Worm (Caenorhabditis elegans) whole organism, L4 larva: Measurements from ENCODE around the gene vha-13.

Experiments used
- D1046.2 ChIP-seq: fragments of 200-800 bp; sonication (Bioruptor generic); IDR thresholded peaks from 2 replicates; pipeline ENCODE4 v1.3.6; 2022; ENCODE audit warnings: missing genetic modification characterization, missing compliant biosample characterization
- F37D6.2 ChIP-seq: sonication (generic microtip); optimal IDR thresholded peaks from 2 replicates; lab custom pipeline; 2016; ENCODE audit warnings: mild to moderate bottlenecking, missing genetic modification characterization, missing compliant biosample characterization
- F44E2.7 ChIP-seq: fragments of 200-800 bp; sonication (Bioruptor generic); IDR thresholded peaks from 2 replicates; pipeline ENCODE4 v2.1.2; 2022; ENCODE audit warnings: missing genetic modification characterization, missing compliant biosample characterization
- Y5F2A.4 ChIP-seq: fragments of 200-800 bp; sonication (Bioruptor generic); optimal IDR thresholded peaks from 2 replicates; lab custom pipeline; 2018; ENCODE audit warnings: mild to moderate bottlenecking, missing genetic modification characterization, missing compliant biosample characterization
- Y75B8A.6 ChIP-seq: fragments of 200-800 bp; sonication (Bioruptor generic); IDR thresholded peaks from 2 replicates; pipeline ENCODE4 v1.3.6; 2022; ENCODE audit warnings: missing genetic modification reagents, missing genetic modification characterization, missing compliant biosample characterization
- aha-1 ChIP-seq: fragments of 150-350 bp; peaks from one replicate; lab custom pipeline; 2014; ENCODE audit warnings: missing biosample characterization, missing genetic modification characterization
- ama-1 ChIP-seq: fragments of 150-350 bp; optimal IDR thresholded peaks from 2 replicates; lab custom pipeline; 2014; ENCODE audit warnings: inconsistent platforms, mixed read lengths
- ceh-28 ChIP-seq: fragments of 150-350 bp; optimal IDR thresholded peaks from 2 replicates; lab custom pipeline; 2014; ENCODE audit warnings: missing biosample characterization, missing genetic modification reagents, missing genetic modification characterization
- ceh-32 ChIP-seq: sonication (generic microtip); optimal IDR thresholded peaks from 2 replicates; lab custom pipeline; 2016; ENCODE audit warnings: mild to moderate bottlenecking, missing genetic modification characterization, missing compliant biosample characterization; ENCODE audit not compliant: poor library complexity
- cey-2 ChIP-seq: sonication (generic microtip); optimal IDR thresholded peaks from 3 replicates; lab custom pipeline; 2017; ENCODE audit warnings: missing genetic modification characterization, mild to moderate bottlenecking, missing compliant biosample characterization, antibody characterized with exemption, borderline replicate concordance; ENCODE audit not compliant: insufficient read depth
- dmd-6 ChIP-seq: fragments of 200-800 bp; sonication (Bioruptor generic); IDR thresholded peaks from 2 replicates; pipeline ENCODE4 v1.3.6; 2022; ENCODE audit warnings: missing genetic modification reagents, missing genetic modification characterization, missing compliant biosample characterization
- dmd-8 ChIP-seq: fragments of 200-800 bp; sonication (Bioruptor generic); IDR thresholded peaks from 2 replicates; pipeline ENCODE4 v1.3.6; 2022; ENCODE audit warnings: missing genetic modification characterization, missing compliant biosample characterization
- dpl-1 ChIP-seq: fragments of 150-350 bp; optimal IDR thresholded peaks from 2 replicates; lab custom pipeline; 2014; ENCODE audit warnings: missing biosample characterization, missing genetic modification reagents, missing genetic modification characterization
- dve-1 ChIP-seq: sonication (generic microtip); optimal IDR thresholded peaks from 2 replicates; lab custom pipeline; 2017; ENCODE audit warnings: antibody characterized with exemption, mild to moderate bottlenecking, missing genetic modification characterization, missing compliant biosample characterization; ENCODE audit not compliant: insufficient read depth
- egl-27 ChIP-seq: sonication (generic microtip); optimal IDR thresholded peaks from 3 replicates; lab custom pipeline; 2017; ENCODE audit warnings: missing biosample characterization, missing genetic modification reagents, missing genetic modification characterization
- egl-43 ChIP-seq: fragments of 200-800 bp; sonication (Bioruptor generic); IDR thresholded peaks from 2 replicates; pipeline ENCODE4 v1.3.6; 2022; ENCODE audit warnings: missing genetic modification reagents, missing genetic modification characterization, missing compliant biosample characterization
- hlh-30 ChIP-seq: sonication (generic microtip); optimal IDR thresholded peaks from 2 replicates; lab custom pipeline; 2017; ENCODE audit warnings: antibody characterized with exemption, mild to moderate bottlenecking, missing genetic modification characterization, missing compliant biosample characterization; ENCODE audit not compliant: insufficient read depth
- lin-38 ChIP-seq: fragments of 200-800 bp; sonication (Bioruptor generic); IDR thresholded peaks from 2 replicates; pipeline ENCODE4 v1.3.6; 2022; ENCODE audit warnings: missing genetic modification reagents, missing genetic modification characterization, missing compliant biosample characterization
- mes-2 ChIP-seq: sonication (generic microtip); optimal IDR thresholded peaks from 2 replicates; lab custom pipeline; 2016; ENCODE audit warnings: missing genotype, mild to moderate bottlenecking, missing genetic modification characterization, missing compliant biosample characterization; ENCODE audit not compliant: poor library complexity, severe bottlenecking
- nhr-10 ChIP-seq: fragments of 150-350 bp; optimal IDR thresholded peaks from 2 replicates; lab custom pipeline; 2014; ENCODE audit warnings: missing biosample characterization, missing genetic modification characterization
- nhr-11 ChIP-seq: fragments of 150-350 bp; optimal IDR thresholded peaks from 2 replicates; lab custom pipeline; 2014; ENCODE audit warnings: missing biosample characterization, missing genetic modification characterization
- nhr-237 ChIP-seq: sonication (generic microtip); optimal IDR thresholded peaks from 2 replicates; lab custom pipeline; 2017; ENCODE audit warnings: missing biosample characterization, missing genetic modification characterization
- nhr-25 ChIP-seq: sonication (generic microtip); optimal IDR thresholded peaks from 2 replicates; lab custom pipeline; 2017; ENCODE audit warnings: missing genetic modification characterization, mild to moderate bottlenecking, missing compliant biosample characterization, antibody characterized with exemption, moderate library complexity, borderline replicate concordance; ENCODE audit not compliant: insufficient read depth
- nhr-28 ChIP-seq: fragments of 150-350 bp; optimal IDR thresholded peaks from 2 replicates; lab custom pipeline; 2014; ENCODE audit warnings: missing biosample characterization, missing genetic modification characterization
- nhr-6 ChIP-seq: fragments of 150-350 bp; optimal IDR thresholded peaks from 2 replicates; lab custom pipeline; 2014; ENCODE audit warnings: missing biosample characterization, missing genetic modification characterization
- set-16 ChIP-seq: fragments of 200-800 bp; sonication (Bioruptor generic); IDR thresholded peaks from 2 replicates; pipeline ENCODE4 v1.3.6; 2022; ENCODE audit warnings: missing genetic modification reagents, missing genetic modification characterization, missing compliant biosample characterization
- spr-3 ChIP-seq: fragments of 200-800 bp; sonication (Bioruptor generic); optimal IDR thresholded peaks from 2 replicates; lab custom pipeline; 2018; ENCODE audit warnings: mild to moderate bottlenecking, missing genetic modification characterization, missing compliant biosample characterization
- unc-62 ChIP-seq, 3 experiments: fragments of 150-350 bp in 1 of 3; sonication (generic microtip); optimal IDR thresholded peaks in 2 of 3; peaks in 1 of 3; 1 replicate in 1 of 3; 2 replicates in 2 of 3; lab custom pipeline; 2014 to 2017; ENCODE audit warnings: missing biosample characterization in 3 of 3, missing genetic modification characterization in 3 of 3, missing genetic modification reagents in 3 of 3, missing genotype in 1 of 3
- zfp-3 ChIP-seq: fragments of 200-800 bp; sonication (Bioruptor generic); conservative IDR thresholded peaks from 2 replicates; pipeline ENCODE4 v1.3.6; 2022; ENCODE audit warnings: missing genetic modification reagents, missing genetic modification characterization, missing compliant biosample characterization
- zip-11 ChIP-seq: fragments of 200-800 bp; sonication (Bioruptor generic); IDR thresholded peaks from 2 replicates; pipeline ENCODE4 v1.3.6; 2022; ENCODE audit warnings: missing genetic modification characterization, missing compliant biosample characterization
- ztf-11 ChIP-seq: fragments of 150-350 bp; optimal IDR thresholded peaks from 2 replicates; lab custom pipeline; 2014; ENCODE audit warnings: missing biosample characterization, missing genetic modification characterization

vha-13 gene

DNA sequence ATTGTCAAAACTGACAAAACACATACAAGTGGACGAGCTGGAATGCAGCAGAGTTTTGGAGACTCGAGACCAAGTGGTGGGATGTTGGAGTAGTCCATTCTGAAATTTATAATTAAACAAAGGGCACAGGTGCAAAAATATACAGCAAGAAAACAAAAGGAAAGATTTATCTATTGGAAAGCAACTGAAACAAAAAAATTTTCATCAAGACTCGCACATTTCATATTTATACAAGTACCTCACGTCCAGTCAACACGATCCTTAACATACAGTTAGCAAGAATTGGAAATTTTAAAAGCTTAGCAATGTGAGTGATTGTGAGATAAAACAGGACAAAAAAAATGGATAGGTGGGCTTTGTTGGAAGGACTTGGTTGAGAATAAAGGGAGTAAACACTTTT is 37.3 kb upstream of the vha-13 start, which contains the start of gene F47B8.1:
Gene F47B8.1, minus strand, starts transcription at position 101 of the 400 bp plus-strand sequence.
- no peak for TF ChIP-seq zip-11 (GFP tag; lab: Robert Waterston, UW)
- no peak for TF ChIP-seq ceh-32 (tag; lab: Kevin White, UChicago)
- TF ChIP-seq unc-62 (GFP tag; optimal IDR thresholded peaks at IDR 0.05 in 1 of 2; lab: Kevin White, UChicago), result peak in 1 of 2 experiments; percentile 19
- TF ChIP-seq unc-62 (tag; optimal IDR thresholded peaks at IDR 0.05; lab: Kevin White, UChicago), result no peak

DNA sequence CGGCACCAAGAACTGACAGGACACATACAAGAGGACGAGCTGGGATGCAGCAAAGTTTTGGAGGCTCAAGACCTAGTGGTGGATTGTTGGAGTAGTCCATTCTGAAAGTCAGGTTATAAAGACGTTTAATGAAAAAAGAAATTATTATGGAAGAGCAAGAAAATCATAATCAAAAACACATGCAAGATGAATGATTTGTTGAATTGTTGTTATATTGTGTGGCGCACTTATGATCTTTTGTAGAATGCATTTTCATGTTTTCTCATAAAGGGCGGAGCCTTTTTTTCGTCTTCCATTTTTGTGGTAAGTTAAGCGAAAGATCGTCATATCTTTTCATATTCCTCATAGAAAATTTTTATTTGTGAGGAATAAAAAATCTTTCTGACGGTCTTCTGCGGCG is 35.0 kb upstream of the vha-13 start, which contains the start of gene F47B8.2:
Gene F47B8.2, minus strand, starts transcription at position 101 of the 400 bp plus-strand sequence.
- TF ChIP-seq spr-3 (no peak), aha-1 (tag; lab: Kevin White, UChicago) (no peak), nhr-25 (tag; lab: Kevin White, UChicago) (no peak), ztf-11 (no peak), unc-62 (GFP tag; optimal IDR thresholded peaks at IDR 0.05 in 1 of 2; lab: Kevin White, UChicago) (no peak), unc-62 (tag; optimal IDR thresholded peaks at IDR 0.05; lab: Kevin White, UChicago) (no peak), lin-38 (GFP tag; lab: Robert Waterston, UW) (no peak), dpl-1 (GFP tag; lab: Kevin White, UChicago) (no peak), cey-2 (tag; lab: Kevin White, UChicago) (no peak), Y5F2A.4 (GFP tag; lab: Kevin White, UChicago) (no peak), mes-2 (no peak), F37D6.2 (no peak)

ce11 chrV:14317204-14317603 is 34.3 kb upstream of the vha-13 start:
- TF ChIP-seq hlh-30 (tag; lab: Kevin White, UChicago) (peak; percentile 47), egl-27 (tag; lab: Kevin White, UChicago) (no peak), zip-11 (GFP tag; lab: Robert Waterston, UW) (no peak), dmd-6 (no peak), nhr-28 (peak; percentile 20)
- TF ChIP-seq, all 104 proteins: peak for 2

ce11 chrV:14317621-14318020 is 33.9 kb upstream of the vha-13 start:
- TF ChIP-seq dmd-8 (GFP tag; lab: Robert Waterston, UW) (no peak), nhr-11 (peak; percentile 29)
- TF ChIP-seq, all 104 proteins: peak for 1

ce11 chrV:14319101-14319781 is 32.3 kb upstream of the vha-13 start, which contains the start of gene F47B8.13:
F47B8.13 (minus strand) TSS chrV:14319731.
- TF ChIP-seq ztf-11, result no peak
- TF ChIP-seq D1046.2, result 0 out of 2 replicates have a peak, but pooled peaks have one; percentile 4
- TF ChIP-seq ama-1 (lab: Kevin White, UChicago), result no peak
- TF ChIP-seq Y75B8A.6, result no peak
- no peak for TF ChIP-seq lin-38 (GFP tag; lab: Robert Waterston, UW)
- no peak for TF ChIP-seq F44E2.7
- peak; percentile 21 for TF ChIP-seq aha-1 (tag; lab: Kevin White, UChicago)
- TF ChIP-seq zfp-3 (GFP tag; lab: Robert Waterston, UW), result no peak
- no peak for TF ChIP-seq nhr-237 (tag; lab: Kevin White, UChicago)
- no peak for TF ChIP-seq ceh-28 (tag; lab: Kevin White, UChicago)
- TF ChIP-seq egl-43 (GFP tag; lab: Robert Waterston, UW), result no peak
- TF ChIP-seq nhr-6, result no peak
- TF ChIP-seq dve-1 (tag; lab: Kevin White, UChicago), result no peak
- TF ChIP-seq set-16 (GFP tag; lab: Robert Waterston, UW), result peak; percentile 96
- no peak for TF ChIP-seq nhr-10 (tag; lab: Kevin White, UChicago)
